Worm (Caenorhabditis elegans): ENCODE measurements around the gene cdl-1.
A peak's percentile ranks its signal among the peaks of the same experiment; 100 is the strongest.

Gene cdl-1

DNA sequence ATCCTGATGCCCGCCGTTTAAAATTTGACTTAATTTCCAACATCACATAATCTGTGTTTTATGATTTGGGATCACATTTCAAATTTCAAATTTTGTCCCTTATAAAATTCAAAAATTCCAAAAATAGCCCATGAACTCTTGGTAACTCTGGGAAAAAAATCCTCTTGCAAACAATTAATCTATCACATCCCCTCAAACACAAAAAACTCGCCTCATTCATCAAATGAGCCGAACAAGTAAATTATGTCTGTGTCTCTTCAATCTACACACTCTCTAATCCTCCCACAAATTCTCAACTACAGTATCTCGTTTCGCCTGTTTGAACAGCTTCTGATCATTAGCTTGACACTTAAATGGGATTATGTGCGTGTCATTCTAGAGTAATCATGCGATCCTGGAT is 25.4 kb downstream of the cdl-1 start, which contains the start of gene msrp-7:
Gene msrp-7, plus strand, starts transcription at position 301 of the 400 bp plus-strand sequence.
- TF ChIP-seq zip-8 (tag; optimal IDR thresholded peaks at IDR 0.05) (no peak), M03D4.4 (tag; optimal IDR thresholded peaks at IDR 0.05) (no peak), ztf-11 (tag; optimal IDR thresholded peaks at IDR 0.05) (no peak), bed-3 (GFP tag; optimal IDR thresholded peaks at IDR 0.05) (no peak), blmp-1 (tag; optimal IDR thresholded peaks at IDR 0.05) (no peak), sem-2 (GFP tag; optimal IDR thresholded peaks at IDR 0.05) (no peak), pha-4 (tag; optimal IDR thresholded peaks at IDR 0.05) (no peak), elt-3 (tag; optimal IDR thresholded peaks at IDR 0.05) (no peak)

DNA sequence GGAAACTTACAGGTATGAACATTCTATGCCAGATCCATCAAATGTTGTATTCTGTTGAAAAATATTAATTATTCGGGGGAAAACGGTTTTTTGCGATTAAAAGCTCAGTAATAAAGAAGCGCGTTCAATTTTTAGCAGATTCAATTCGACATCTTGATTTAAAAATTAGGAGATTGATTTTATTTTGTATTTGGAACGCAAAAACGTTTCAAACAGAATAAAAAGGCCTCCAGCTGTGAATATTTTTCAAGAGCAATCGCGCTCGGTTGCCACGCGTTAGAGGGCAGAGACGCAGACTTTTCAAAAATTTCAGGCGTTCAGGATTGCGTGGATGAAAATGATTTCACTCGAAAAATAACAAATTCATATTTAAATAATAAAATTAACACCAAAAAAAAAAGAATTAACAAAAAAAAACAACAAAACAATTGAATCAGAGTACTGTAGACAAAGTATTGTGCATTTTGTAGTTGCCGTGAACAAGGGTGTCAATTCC is 34.7 kb downstream of the cdl-1 start, which contains the start of gene R06F6.8:
Gene R06F6.8, minus strand, starts transcription at position 51 of the 496 bp plus-strand sequence.
- TF ChIP-seq nhr-12 (tag; optimal IDR thresholded peaks at IDR 0.05) = no peak
- peak; percentile 12 for TF ChIP-seq ces-1 (GFP tag; optimal IDR thresholded peaks at IDR 0.05)

DNA sequence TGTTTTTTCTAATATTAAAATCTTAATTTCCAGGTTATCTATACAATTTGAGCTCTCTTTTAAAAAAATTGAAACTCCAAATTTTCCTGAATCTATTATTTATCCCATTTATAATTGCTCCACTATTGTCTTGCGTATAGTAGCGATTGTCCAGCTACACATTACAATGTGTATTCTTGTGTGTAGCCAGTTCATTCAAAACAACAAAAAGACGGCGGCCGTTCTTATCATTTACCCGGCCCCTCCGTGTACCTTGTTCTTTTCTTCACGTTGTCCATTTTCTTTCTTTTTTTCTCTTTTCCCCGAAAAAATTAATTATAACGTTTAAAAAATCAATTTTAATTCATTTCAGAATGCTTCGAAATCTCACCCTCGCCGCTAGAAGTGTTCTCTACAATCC is 35.4 kb downstream of the cdl-1 start, which contains the start of gene ech-4:
Gene ech-4, plus strand, starts transcription at position 353 of the 400 bp plus-strand sequence.
- no peak for TF ChIP-seq nhr-76 (tag; optimal IDR thresholded peaks at IDR 0.05)
- no peak for TF ChIP-seq unc-39 (tag; optimal IDR thresholded peaks at IDR 0.05)

DNA sequence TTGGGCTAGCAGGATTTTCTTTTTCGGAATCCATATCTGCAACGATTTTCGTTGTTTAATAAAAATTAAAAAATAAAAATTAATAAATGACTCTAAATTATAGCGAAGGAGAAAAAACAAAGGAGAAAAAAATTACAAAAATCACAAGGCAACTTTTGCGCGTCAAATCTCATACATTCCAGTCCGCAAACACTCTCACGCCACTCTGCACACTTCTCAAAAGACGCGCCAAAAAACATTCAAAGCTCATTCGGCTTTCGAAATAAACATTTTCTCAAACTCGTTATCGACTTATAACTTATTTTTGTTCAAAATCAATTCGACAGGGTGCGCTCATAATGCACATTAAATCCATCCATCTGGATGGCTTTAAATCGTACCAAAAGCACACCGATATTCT is 38.8 kb downstream of the cdl-1 start, which contains the start of the genes R06F6.12 and mix-1:
Gene R06F6.12, minus strand, starts transcription at position 36 of the 400 bp plus-strand sequence.
Gene mix-1, plus strand, starts transcription at position 201 of the 400 bp plus-strand sequence.
- TF ChIP-seq mls-2 (tag; optimal IDR thresholded peaks at IDR 0.05) (no peak), M03D4.4 (tag; optimal IDR thresholded peaks at IDR 0.05) (peak; percentile 24), pha-4 (tag; optimal IDR thresholded peaks at IDR 0.05) (peak; percentile 16), unc-120 (tag; optimal IDR thresholded peaks at IDR 0.05; ENCODE audit: poor library complexity, severe bottlenecking) (no peak), hlh-1 (tag; optimal IDR thresholded peaks at IDR 0.05) (peak; percentile 29), ces-1 (GFP tag; optimal IDR thresholded peaks at IDR 0.05) (peak; percentile 37), blmp-1 (tag; optimal IDR thresholded peaks at IDR 0.05) (no peak), ceh-39 (tag; optimal IDR thresholded peaks at IDR 0.05) (peak; percentile 14), sptf-1 (tag; optimal IDR thresholded peaks at IDR 0.05) (peak; percentile 34), nhr-237 (tag; optimal IDR thresholded peaks at IDR 0.05) (peak; percentile 12), lin-13 (tag; optimal IDR thresholded peaks at IDR 0.05) (peak; percentile 45), lsy-2 (tag; optimal IDR thresholded peaks at IDR 0.05) (peak; percentile 65), ceh-43 (GFP tag; optimal IDR thresholded peaks at IDR 0.05) (no peak), drap-1 (GFP tag; optimal IDR thresholded peaks at IDR 0.05) (peak; percentile 36), mep-1 (tag; optimal IDR thresholded peaks at IDR 0.05) (peak; percentile 65), unc-62 (GFP tag; optimal IDR thresholded peaks at IDR 0.05) (peak; percentile 5)

DNA sequence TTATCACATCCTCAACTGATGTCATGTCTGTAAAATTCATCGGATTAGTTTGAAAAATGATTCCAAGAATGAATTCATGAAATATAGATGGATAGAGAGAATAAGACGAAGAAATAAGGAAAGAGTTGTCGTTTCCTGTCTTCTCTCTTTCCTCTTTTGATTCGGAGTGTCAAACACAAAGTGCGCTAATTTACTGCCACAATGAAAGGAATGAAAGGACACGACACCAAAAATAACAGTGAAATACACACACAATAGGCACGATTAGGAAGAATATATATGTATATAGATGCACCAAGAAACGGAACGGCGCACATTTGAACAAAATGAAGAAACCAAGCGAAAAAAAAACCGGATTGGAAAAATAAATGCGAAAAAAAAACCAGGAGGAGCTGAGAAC is 43.8 kb downstream of the cdl-1 start, which contains the start of gene VM106R.1:
Gene VM106R.1, minus strand, starts transcription at position 101 of the 400 bp plus-strand sequence.
- TF ChIP-seq ztf-11 (tag; optimal IDR thresholded peaks at IDR 0.05) = no peak
- TF ChIP-seq mab-5 (tag; optimal IDR thresholded peaks at IDR 0.05) = no peak
- no peak for TF ChIP-seq blmp-1 (tag; optimal IDR thresholded peaks at IDR 0.05)
- no peak for TF ChIP-seq unc-62 (GFP tag; optimal IDR thresholded peaks at IDR 0.05)
- no peak for TF ChIP-seq ceh-83 (GFP tag; optimal IDR thresholded peaks at IDR 0.05)

DNA sequence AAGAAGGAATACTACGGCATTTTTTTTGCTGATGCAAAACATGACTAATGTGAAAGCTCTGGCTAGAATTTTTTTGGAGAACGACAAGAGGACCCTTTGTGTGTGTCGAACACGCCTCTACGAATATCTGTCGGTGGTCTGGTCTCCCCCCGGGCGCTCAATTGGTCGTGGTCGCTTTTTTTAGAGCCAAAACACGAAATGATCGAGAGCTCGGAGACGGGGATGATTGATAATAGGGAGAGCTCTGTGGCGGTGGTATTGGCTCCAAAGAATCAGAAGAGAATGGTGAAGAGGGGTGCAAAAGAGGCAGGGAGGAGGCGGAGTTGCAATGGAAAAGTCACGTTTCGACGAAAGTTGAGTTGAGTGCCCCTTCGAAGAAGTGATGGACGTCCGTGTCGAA is 44.3 kb downstream of the cdl-1 start:
- TF ChIP-seq hlh-1 (tag; optimal IDR thresholded peaks at IDR 0.05) (no peak), ceh-83 (GFP tag; optimal IDR thresholded peaks at IDR 0.05) (no peak), zip-8 (tag; optimal IDR thresholded peaks at IDR 0.05) (no peak), sptf-1 (tag; optimal IDR thresholded peaks at IDR 0.05) (no peak), mep-1 (tag; optimal IDR thresholded peaks at IDR 0.05) (no peak), lsy-2 (tag; optimal IDR thresholded peaks at IDR 0.05) (no peak), nhr-12 (tag; optimal IDR thresholded peaks at IDR 0.05) (no peak), elt-3 (tag; optimal IDR thresholded peaks at IDR 0.05) (no peak), ces-1 (GFP tag; optimal IDR thresholded peaks at IDR 0.05) (no peak), tbx-8 (GFP tag; optimal IDR thresholded peaks at IDR 0.05) (no peak), cnd-1 (tag; optimal IDR thresholded peaks at IDR 0.05) (no peak), ceh-43 (GFP tag; optimal IDR thresholded peaks at IDR 0.05) (no peak), snpc-4 (tag; optimal IDR thresholded peaks at IDR 0.05) (no peak), nhr-28 (tag; optimal IDR thresholded peaks at IDR 0.05) (no peak), flh-1 (GFP tag; optimal IDR thresholded peaks at IDR 0.05) (no peak), nhr-237 (tag; optimal IDR thresholded peaks at IDR 0.05) (no peak), nhr-76 (tag; optimal IDR thresholded peaks at IDR 0.05) (no peak), pha-4 (tag; optimal IDR thresholded peaks at IDR 0.05) (no peak)
